Worm (Caenorhabditis elegans): ENCODE results near the gene pges-2.

DNA sequence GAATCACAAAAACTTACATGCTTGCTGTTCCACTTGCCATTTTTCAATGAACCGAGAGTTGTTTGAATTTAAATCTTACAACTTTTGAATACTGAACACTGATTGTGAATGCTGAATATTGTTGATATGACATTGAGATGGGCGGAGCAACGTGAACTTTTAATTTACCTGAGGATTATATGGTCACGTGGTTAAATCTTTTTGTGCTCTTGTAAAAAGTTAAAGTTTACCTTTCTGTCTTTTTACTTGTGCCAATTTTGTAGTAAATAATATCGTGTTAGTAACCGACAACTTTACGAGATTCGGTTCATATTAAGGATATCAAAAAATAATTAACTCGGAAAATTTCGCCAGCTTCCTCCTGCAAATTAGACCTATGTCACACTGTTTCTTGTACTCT lies 15.3 kb downstream of the pges-2 start, which contains the start of gene Y43C5B.2:
- TF ChIP-seq klf-2 (GFP tag; conservative IDR thresholded peaks at IDR 0.05) = no peak
- TF ChIP-seq flt-1 (GFP tag; IDR thresholded peaks at IDR 0.05) = no peak
- TF ChIP-seq med-1 (GFP tag; optimal IDR thresholded peaks at IDR 0.05; ENCODE audit: insufficient read depth) = no peak
- TF ChIP-seq tab-1 (GFP tag; IDR thresholded peaks at IDR 0.05) = no peak
- TF ChIP-seq ref-1 (GFP tag; conservative IDR thresholded peaks at IDR 0.05) = no peak
- no peak for TF ChIP-seq ztf-29 (GFP tag; IDR thresholded peaks at IDR 0.05)
- no peak for TF ChIP-seq T22C8.4 (GFP tag; IDR thresholded peaks at IDR 0.05)
- TF ChIP-seq ztf-23 (GFP tag; IDR thresholded peaks at IDR 0.05) = no peak
- TF ChIP-seq cog-1 (tag; optimal IDR thresholded peaks at IDR 0.05) = no peak
